Worm (Caenorhabditis elegans) whole organism, mixed stage, embryonic: ENCODE data around the gene ttn-1.

Experiments
- elt-3 ChIP-seq: fragments of 150-350 bp; optimal IDR thresholded peaks from 2 replicates; lab custom pipeline; 2014; ENCODE audit warnings: missing biosample characterization, missing genetic modification characterization
- lsy-2 ChIP-seq: fragments of 150-350 bp; optimal IDR thresholded peaks from 2 replicates; lab custom pipeline; 2014; ENCODE audit warnings: missing biosample characterization, missing genetic modification characterization
- nhr-237 ChIP-seq: fragments of 150-350 bp; optimal IDR thresholded peaks from 2 replicates; lab custom pipeline; 2014; ENCODE audit warnings: missing biosample characterization, missing genetic modification characterization
- tbx-8 ChIP-seq: fragments of 200-800 bp; sonication (Bioruptor generic); optimal IDR thresholded peaks from 2 replicates; lab custom pipeline; 2018; ENCODE audit warnings: mild to moderate bottlenecking, missing genetic modification characterization, moderate library complexity, missing compliant biosample characterization
- ztf-11 ChIP-seq: fragments of 150-350 bp; optimal IDR thresholded peaks from 2 replicates; lab custom pipeline; 2014; ENCODE audit warnings: missing biosample characterization, missing genetic modification characterization

DNA sequence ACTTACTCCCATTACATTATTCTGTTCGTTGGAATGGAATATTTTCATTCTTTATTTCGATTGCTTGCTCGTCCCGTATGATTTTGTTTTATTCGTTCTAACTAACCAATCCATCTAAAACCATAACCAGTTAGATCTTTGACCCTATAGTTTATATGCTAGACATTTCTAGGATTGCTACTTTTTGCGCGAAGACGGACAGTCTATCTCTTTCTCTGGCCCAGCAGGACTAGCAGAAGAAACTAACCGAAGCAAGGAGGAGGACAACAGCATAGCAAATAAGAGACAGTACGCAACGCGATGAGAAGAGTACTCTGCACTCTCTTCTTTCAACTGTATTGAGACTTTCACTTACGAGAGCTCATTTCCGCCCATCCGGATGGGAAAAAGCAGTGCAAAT, 64.3 kb downstream of the ttn-1 start:
- TF ChIP-seq tbx-8 (GFP tag; lab: Kevin White, UChicago) (no peak), nhr-237 (tag; lab: Kevin White, UChicago) (no peak), elt-3 (tag; lab: Kevin White, UChicago) (no peak), lsy-2 (tag; lab: Kevin White, UChicago) (no peak), ztf-11 (tag; lab: Kevin White, UChicago) (no peak)
